Worm (Caenorhabditis elegans) whole organism, young adult: Measurements from ENCODE around the gene sto-3.

ENCODE experiments used
- B0019.2 ChIP-seq: fragments of 200-800 bp; sonication (Bioruptor generic); conservative IDR thresholded peaks from 2 replicates; pipeline ENCODE4 v1.3.6; 2022; ENCODE audit warnings: missing genetic modification reagents, missing genetic modification characterization, missing compliant biosample characterization
- B0261.1 ChIP-seq: sonication (generic microtip); optimal IDR thresholded peaks from 2 replicates; lab custom pipeline; 2016; ENCODE audit warnings: mild to moderate bottlenecking, missing genetic modification characterization, moderate library complexity, missing compliant biosample characterization
- B0336.3 ChIP-seq: fragments of 200-800 bp; sonication (Bioruptor generic); IDR thresholded peaks from 2 replicates; pipeline ENCODE4 v1.3.6; 2022; ENCODE audit warnings: missing genetic modification characterization, missing compliant biosample characterization
- C06A6.2 ChIP-seq: fragments of 200-800 bp; sonication (Bioruptor generic); conservative IDR thresholded peaks from 2 replicates; pipeline ENCODE4 v1.3.6; 2022; ENCODE audit warnings: missing genetic modification characterization, missing compliant biosample characterization
- C17E4.6 ChIP-seq: fragments of 200-800 bp; sonication (Bioruptor generic); IDR thresholded peaks from 2 replicates; pipeline ENCODE4 v1.3.6; 2022; ENCODE audit warnings: missing genetic modification reagents, missing genetic modification characterization, missing compliant biosample characterization
- D2030.7 ChIP-seq: fragments of 200-800 bp; sonication (Bioruptor generic); IDR thresholded peaks from 2 replicates; pipeline ENCODE4 v1.3.6; 2022; ENCODE audit warnings: missing genetic modification reagents, missing genetic modification characterization, missing compliant biosample characterization
- F10E7.11 ChIP-seq: sonication (generic microtip); optimal IDR thresholded peaks from 2 replicates; lab custom pipeline; 2017; ENCODE audit warnings: mild to moderate bottlenecking, missing genetic modification characterization, moderate library complexity, missing compliant biosample characterization
- F33H1.4 ChIP-seq: fragments of 200-800 bp; sonication (Bioruptor generic); IDR thresholded peaks from 2 replicates; pipeline ENCODE4 v1.3.6; 2022; ENCODE audit warnings: missing genetic modification reagents, missing genetic modification characterization, missing compliant biosample characterization
- F49E8.2 ChIP-seq: sonication (generic microtip); optimal IDR thresholded peaks from 3 replicates; lab custom pipeline; 2017; ENCODE audit warnings: missing genetic modification characterization, mild to moderate bottlenecking, missing compliant biosample characterization, antibody characterized with exemption, moderate library complexity; ENCODE audit not compliant: insufficient read depth
- F55B11.4 ChIP-seq: sonication (generic microtip); optimal IDR thresholded peaks from 2 replicates; lab custom pipeline; 2016; ENCODE audit warnings: missing compliant biosample characterization, missing genetic modification characterization, borderline replicate concordance; ENCODE audit not compliant: insufficient read depth
- F57A8.1 ChIP-seq: fragments of 200-800 bp; sonication (Bioruptor generic); optimal IDR thresholded peaks from 2 replicates; lab custom pipeline; 2018; ENCODE audit warnings: mild to moderate bottlenecking, missing genetic modification characterization, moderate library complexity, missing compliant biosample characterization
- F57C9.4 ChIP-seq: sonication (generic microtip); optimal IDR thresholded peaks from 2 replicates; lab custom pipeline; 2017; ENCODE audit warnings: mild to moderate bottlenecking, missing genetic modification characterization, missing compliant biosample characterization
- K11D2.4 ChIP-seq: fragments of 200-800 bp; sonication (Bioruptor generic); IDR thresholded peaks from 2 replicates; pipeline ENCODE4 v1.3.6; 2022; ENCODE audit warnings: missing genetic modification reagents, missing genetic modification characterization, missing compliant biosample characterization
- Y56A3A.18 ChIP-seq: fragments of 200-800 bp; sonication (Bioruptor generic); IDR thresholded peaks from 2 replicates; pipeline ENCODE4 v1.3.6; 2022; ENCODE audit warnings: missing genetic modification reagents, missing genetic modification characterization, missing compliant biosample characterization
- Y67H2A.10 ChIP-seq: fragments of 200-800 bp; sonication (Bioruptor generic); conservative IDR thresholded peaks from 2 replicates; pipeline ENCODE4 v1.3.6; 2022; ENCODE audit warnings: missing genetic modification reagents, missing genetic modification characterization, missing compliant biosample characterization
- ZK185.1 ChIP-seq: sonication (generic microtip); optimal IDR thresholded peaks from 2 replicates; lab custom pipeline; 2016; ENCODE audit warnings: mild to moderate bottlenecking, missing genetic modification characterization, missing compliant biosample characterization; ENCODE audit not compliant: poor library complexity, severe bottlenecking
- ama-1 ChIP-seq, 3 experiments: fragments of 150-350 bp in 1 of 3; sonication (generic microtip) in 2 of 3; optimal IDR thresholded peaks; 2 replicates each; lab custom pipeline; 2014 to 2018; ENCODE audit warnings: missing biosample characterization in 2 of 3, missing genetic modification characterization in 2 of 3, missing genetic modification reagents in 2 of 3
- aptf-3 ChIP-seq: fragments of 200-800 bp; sonication (Bioruptor generic); IDR thresholded peaks from 2 replicates; pipeline ENCODE4 v1.3.6; 2022; ENCODE audit warnings: missing genetic modification characterization, missing compliant biosample characterization
- attf-3 ChIP-seq: fragments of 200-800 bp; sonication (Bioruptor generic); conservative IDR thresholded peaks from 2 replicates; pipeline ENCODE4 v1.3.6; 2022; ENCODE audit warnings: missing genetic modification reagents, missing genetic modification characterization, missing compliant biosample characterization
- attf-5 ChIP-seq: fragments of 200-800 bp; sonication (Bioruptor generic); optimal IDR thresholded peaks from 2 replicates; lab custom pipeline; 2018; ENCODE audit warnings: mild to moderate bottlenecking, missing genetic modification characterization, missing compliant biosample characterization
- cebp-2 ChIP-seq: fragments of 200-800 bp; sonication (Bioruptor generic); IDR thresholded peaks from 2 replicates; pipeline ENCODE4 v1.3.6; 2022; ENCODE audit warnings: missing genetic modification characterization, missing compliant biosample characterization
- ceh-100 ChIP-seq: fragments of 200-800 bp; sonication (Bioruptor generic); IDR thresholded peaks from 2 replicates; pipeline ENCODE4 v1.3.6; 2022; ENCODE audit warnings: missing genetic modification reagents, missing genetic modification characterization, missing compliant biosample characterization
- ceh-27 ChIP-seq: fragments of 200-800 bp; sonication (Bioruptor generic); optimal IDR thresholded peaks from 2 replicates; lab custom pipeline; 2018; ENCODE audit warnings: mild to moderate bottlenecking, missing genetic modification characterization, moderate library complexity, missing compliant biosample characterization
- chd-7 ChIP-seq: sonication (generic microtip); optimal IDR thresholded peaks from 2 replicates; lab custom pipeline; 2016; ENCODE audit warnings: mild to moderate bottlenecking, missing genetic modification characterization, moderate library complexity, missing compliant biosample characterization
- let-607 ChIP-seq, 2 experiments: fragments of 200-800 bp in 1 of 2; sonication (Bioruptor generic) in 1 of 2; sonication (generic microtip) in 1 of 2; optimal IDR thresholded peaks; 2 replicates each; lab custom pipeline; 2016 to 2018; ENCODE audit warnings: mild to moderate bottlenecking in 2 of 2, missing compliant biosample characterization in 2 of 2, missing genetic modification characterization in 2 of 2, moderate library complexity in 2 of 2, missing genotype in 1 of 2
- lin-35 ChIP-seq, 3 experiments: fragments of 150-350 bp in 2 of 3; sonication (generic microtip) in 1 of 3; optimal IDR thresholded peaks; 2 replicates each; lab custom pipeline; 2014 to 2018; ENCODE audit warnings: missing biosample characterization in 3 of 3, missing genetic modification characterization in 3 of 3, missing genetic modification reagents in 3 of 3
- lin-40 ChIP-seq: sonication (generic microtip); optimal IDR thresholded peaks from 2 replicates; lab custom pipeline; 2016; ENCODE audit warnings: missing genetic modification characterization, mild to moderate bottlenecking, missing compliant biosample characterization, missing genotype, missing genetic modification reagents
- lsy-27 ChIP-seq: sonication (generic microtip); optimal IDR thresholded peaks from 2 replicates; lab custom pipeline; 2017; ENCODE audit warnings: missing genetic modification characterization, mild to moderate bottlenecking, missing compliant biosample characterization, antibody characterized with exemption, missing genotype, borderline replicate concordance; ENCODE audit not compliant: insufficient read depth
- madf-10 ChIP-seq: sonication (generic microtip); optimal IDR thresholded peaks from 2 replicates; lab custom pipeline; 2016; ENCODE audit warnings: mild to moderate bottlenecking, missing genetic modification characterization, missing compliant biosample characterization
- madf-3 ChIP-seq: fragments of 200-800 bp; sonication (Bioruptor generic); IDR thresholded peaks from 2 replicates; pipeline ENCODE4 v1.3.6; 2022; ENCODE audit warnings: missing genetic modification reagents, missing genetic modification characterization, missing compliant biosample characterization
- nfyb-1 ChIP-seq: fragments of 200-800 bp; sonication (Bioruptor generic); IDR thresholded peaks from 2 replicates; pipeline ENCODE4 v1.3.6; 2022; ENCODE audit warnings: missing genetic modification reagents, missing genetic modification characterization, missing compliant biosample characterization
- nhr-120 ChIP-seq: fragments of 200-800 bp; sonication (Bioruptor generic); IDR thresholded peaks from 2 replicates; pipeline ENCODE4 v1.3.6; 2022; ENCODE audit warnings: missing genetic modification characterization, missing compliant biosample characterization
- nhr-179 ChIP-seq: sonication (generic microtip); optimal IDR thresholded peaks from 2 replicates; lab custom pipeline; 2016; ENCODE audit warnings: mild to moderate bottlenecking, missing genetic modification characterization, missing compliant biosample characterization
- nhr-27 ChIP-seq: fragments of 200-800 bp; sonication (Bioruptor generic); optimal IDR thresholded peaks from 2 replicates; lab custom pipeline; 2018; ENCODE audit warnings: mild to moderate bottlenecking, missing genetic modification characterization, moderate library complexity, missing compliant biosample characterization
- nhr-80 ChIP-seq: sonication (generic microtip); optimal IDR thresholded peaks from 2 replicates; lab custom pipeline; 2016; ENCODE audit warnings: missing genetic modification characterization, missing compliant biosample characterization
- pbrm-1 ChIP-seq: fragments of 200-800 bp; sonication (Bioruptor generic); IDR thresholded peaks from 2 replicates; pipeline ENCODE4 v1.3.6; 2022; ENCODE audit warnings: missing genetic modification reagents, missing genetic modification characterization, missing compliant biosample characterization
- repo-1 ChIP-seq: sonication (generic microtip); optimal IDR thresholded peaks from 2 replicates; lab custom pipeline; 2017; ENCODE audit warnings: mild to moderate bottlenecking, missing genetic modification characterization, missing compliant biosample characterization
- rpc-1 ChIP-seq, 2 experiments: fragments of 150-350 bp in 1 of 2; sonication (generic microtip) in 1 of 2; optimal IDR thresholded peaks; 2 replicates each; lab custom pipeline; 2014 to 2018; ENCODE audit warnings: missing biosample characterization in 1 of 2, missing genetic modification characterization in 1 of 2, missing genetic modification reagents in 1 of 2, missing genotype in 1 of 2
- sea-2 ChIP-seq: fragments of 200-800 bp; sonication (Bioruptor generic); IDR thresholded peaks from 2 replicates; pipeline ENCODE4 v1.3.6; 2022; ENCODE audit warnings: missing genetic modification characterization, missing compliant biosample characterization
- unc-62 ChIP-seq: fragments of 150-350 bp; optimal IDR thresholded peaks from 2 replicates; lab custom pipeline; 2014; ENCODE audit warnings: missing biosample characterization, missing genetic modification reagents, missing genetic modification characterization
- ztf-18 ChIP-seq: sonication (generic microtip); optimal IDR thresholded peaks from 2 replicates; lab custom pipeline; 2016; ENCODE audit warnings: missing genotype, mild to moderate bottlenecking, missing genetic modification characterization, missing compliant biosample characterization
- ztf-22 ChIP-seq: fragments of 200-800 bp; sonication (Bioruptor generic); optimal IDR thresholded peaks from 2 replicates; lab custom pipeline; 2018; ENCODE audit warnings: mild to moderate bottlenecking, missing genetic modification characterization, moderate library complexity, missing compliant biosample characterization
- ztf-25 ChIP-seq: fragments of 200-800 bp; sonication (Bioruptor generic); IDR thresholded peaks from 2 replicates; pipeline ENCODE4 v1.3.6; 2022; ENCODE audit warnings: missing genetic modification reagents, missing genetic modification characterization, missing compliant biosample characterization
- ztf-6 ChIP-seq: fragments of 200-800 bp; sonication (Bioruptor generic); IDR thresholded peaks from 2 replicates; pipeline ENCODE4 v1.3.6; 2022; ENCODE audit warnings: missing genetic modification reagents, missing genetic modification characterization, missing compliant biosample characterization

sto-3 gene

ce11 chrX:11650751-11651150 is 28.9 kb upstream of the sto-3 start, which contains the start of gene cutl-11:
Gene cutl-11 (minus strand): TSS chrX:11650851.
- TF ChIP-seq Y56A3A.18 (GFP tag; lab: Robert Waterston, UW): no peak
- no peak for TF ChIP-seq B0019.2 (GFP tag; lab: Robert Waterston, UW)
- TF ChIP-seq ztf-6: no peak
- TF ChIP-seq nfyb-1: no peak
- TF ChIP-seq F55B11.4: no peak
- TF ChIP-seq B0336.3 (GFP tag; lab: Robert Waterston, UW): no peak
- no peak for TF ChIP-seq madf-3 (GFP tag; lab: Robert Waterston, UW)
- TF ChIP-seq let-607 (tag; optimal IDR thresholded peaks at IDR 0.05; lab: Kevin White, UChicago): no peak

DNA sequence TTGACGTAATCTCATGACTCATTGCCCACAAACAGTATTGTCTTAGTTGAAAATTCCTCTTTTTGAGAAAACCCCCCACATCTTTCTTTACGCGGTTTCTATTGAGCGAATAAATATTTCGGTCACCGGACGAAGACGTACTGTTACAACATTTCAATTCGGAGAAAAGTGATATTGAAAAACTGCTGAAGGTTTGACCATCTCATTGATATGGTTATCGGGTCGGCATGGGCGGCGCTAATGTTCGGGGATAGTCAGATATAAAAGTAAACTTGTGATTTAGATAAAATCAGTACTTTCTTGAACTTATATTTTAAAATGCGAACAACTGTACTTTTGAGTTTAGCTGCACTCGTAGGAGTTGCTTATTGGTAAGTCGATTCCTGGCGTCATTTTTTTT is 25.3 kb upstream of the sto-3 start, which contains the start of gene T04F8.8:
Gene T04F8.8 (plus strand): TSS at position 301 of the 400 bp plus-strand sequence.
- TF ChIP-seq F57A8.1 (GFP tag; lab: Kevin White, UChicago) (no peak), F49E8.2 (tag; lab: Kevin White, UChicago) (no peak), nhr-179 (tag; lab: Kevin White, UChicago) (no peak), K11D2.4 (GFP tag; lab: Robert Waterston, UW) (no peak), repo-1 (tag; lab: Kevin White, UChicago) (no peak), ztf-22 (GFP tag; lab: Kevin White, UChicago) (no peak), madf-3 (GFP tag; lab: Robert Waterston, UW) (no peak), attf-3 (GFP tag; lab: Robert Waterston, UW) (no peak), aptf-3 (GFP tag; lab: Robert Waterston, UW) (no peak)
- TF ChIP-seq, all 124 proteins: peak for 0

ce11 chrX:11645517-11645916 is 23.6 kb upstream of the sto-3 start:
- TF ChIP-seq F33H1.4 (GFP tag; lab: Robert Waterston, UW) (no peak), unc-62 (GFP tag; lab: Kevin White, UChicago) (no peak), attf-5 (GFP tag; lab: Kevin White, UChicago) (peak; percentile 45), nhr-27 (no peak), nhr-80 (tag; lab: Kevin White, UChicago) (peak; percentile 28), Y67H2A.10 (GFP tag; lab: Robert Waterston, UW) (0 out of 2 replicates have a peak, but pooled peaks have one; percentile 41), D2030.7 (GFP tag; lab: Robert Waterston, UW) (peak; percentile 60; the same call in 1 of the 2 replicates), lin-35 (GFP tag; optimal IDR thresholded peaks at IDR 0.05; lab: Kevin White, UChicago) (peak in 1 of 3 experiments; percentile 53), ztf-18 (tag; lab: Kevin White, UChicago) (peak; percentile 56), ZK185.1 (tag; lab: Kevin White, UChicago) (peak; percentile 75), C06A6.2 (no peak), C17E4.6 (GFP tag; lab: Robert Waterston, UW) (no peak), B0261.1 (tag; lab: Kevin White, UChicago) (peak; percentile 72), pbrm-1 (peak; percentile 70), rpc-1 (optimal IDR thresholded peaks at IDR 0.05; lab: Kevin White, UChicago) (peak; percentile 85), rpc-1 (tag; optimal IDR thresholded peaks at IDR 0.05; lab: Kevin White, UChicago) (peak; percentile 92), ceh-100 (GFP tag; lab: Robert Waterston, UW) (no peak), ama-1 (optimal IDR thresholded peaks at IDR 0.05; lab: Kevin White, UChicago) (no peak), ama-1 (GFP tag; optimal IDR thresholded peaks at IDR 0.05; lab: Kevin White, UChicago) (peak; percentile 14 to 57), nhr-179 (tag; lab: Kevin White, UChicago) (peak; percentile 48), lsy-27 (tag; lab: Kevin White, UChicago) (no peak), madf-10 (tag; lab: Kevin White, UChicago) (peak; percentile 32), madf-3 (GFP tag; lab: Robert Waterston, UW) (no peak), F57C9.4 (tag; lab: Kevin White, UChicago) (no peak), sea-2 (GFP tag; lab: Robert Waterston, UW) (no peak), ceh-27 (GFP tag; lab: Kevin White, UChicago) (peak; percentile 1), nhr-120 (GFP tag; lab: Robert Waterston, UW) (no peak), cebp-2 (GFP tag; lab: Robert Waterston, UW) (0 out of 2 replicates have a peak, but pooled peaks have one; percentile 70), chd-7 (peak; percentile 0), F10E7.11 (no peak), ztf-25 (GFP tag; lab: Robert Waterston, UW) (0 out of 2 replicates have a peak, but pooled peaks have one; percentile 58), lin-40 (tag; lab: Kevin White, UChicago) (peak; percentile 47)
